Worm (Caenorhabditis elegans): Measurements from ENCODE around the gene C28C12.12.

The C28C12.12 gene

DNA sequence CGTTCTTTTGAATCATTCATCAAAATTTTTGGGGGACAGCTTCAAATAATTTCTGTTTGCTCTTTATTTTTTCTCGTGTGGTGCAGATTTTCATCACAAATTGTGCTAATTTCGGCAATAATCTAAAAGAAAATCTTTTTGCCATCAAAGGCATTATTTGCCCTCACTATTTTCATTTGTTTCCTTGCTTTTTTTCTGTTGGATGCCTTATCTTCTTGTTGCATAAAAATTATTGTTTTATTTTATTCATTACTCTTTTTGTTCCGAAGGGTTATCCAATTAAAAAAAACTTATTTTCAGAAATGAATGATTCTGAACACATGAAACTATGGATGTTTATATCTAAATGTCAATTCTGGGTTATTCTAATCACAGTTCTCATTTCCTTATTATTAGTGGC lies 49.3 kb downstream of the C28C12.12 start, which contains the start of gene T01B11.1:
Gene T01B11.1, plus strand, starts transcription at position 301 of the 400 bp plus-strand sequence.
- no peak for TF ChIP-seq ets-7 (tag; optimal IDR thresholded peaks at IDR 0.05)
- no peak for TF ChIP-seq F13C5.2 (tag; optimal IDR thresholded peaks at IDR 0.05)
- TF ChIP-seq sea-1 (GFP tag; conservative IDR thresholded peaks at IDR 0.05): no peak
- no peak for TF ChIP-seq ceh-36 (tag; optimal IDR thresholded peaks at IDR 0.05)

Measured in whole organism, early embryonic.